Fruit fly (Drosophila melanogaster) whole organism, embryonic: Measurements from ENCODE around the gene CG32832.

ENCODE experiments used
- Aef1 ChIP-seq: fragments of 200-800 bp; sonication (Bioruptor generic); IDR thresholded peaks from 3 replicates; pipeline ENCODE4 v1.3.6; 2022; ENCODE audit warnings: missing biosample characterization, missing genetic modification characterization
- B-H2 ChIP-seq: fragments of 200-800 bp; sonication (Bioruptor generic); optimal IDR thresholded peaks from 2 replicates; lab custom pipeline; 2018; ENCODE audit warnings: missing biosample characterization, mild to moderate bottlenecking, missing genetic modification characterization
- CG10543 ChIP-seq: fragments of 200-800 bp; sonication (Bioruptor generic); optimal IDR thresholded peaks from 3 replicates; lab custom pipeline; 2017; ENCODE audit warnings: missing biosample characterization, mild to moderate bottlenecking, missing genetic modification characterization, moderate library complexity
- CG11398 ChIP-seq: fragments of 200-800 bp; sonication (Bioruptor generic); optimal IDR thresholded peaks from 2 replicates; lab custom pipeline; 2016; ENCODE audit warnings: missing biosample characterization, missing genetic modification characterization
- CG14860 ChIP-seq: fragments of 200-800 bp; sonication (Bioruptor generic); IDR thresholded peaks from 3 replicates; pipeline ENCODE4 v1.3.6; 2022; ENCODE audit warnings: missing biosample characterization, missing genetic modification characterization; ENCODE audit not compliant: partially characterized antibody
- CG18599 ChIP-seq: fragments of 200-800 bp; sonication (Bioruptor generic); optimal IDR thresholded peaks from 3 replicates; lab custom pipeline; 2017; ENCODE audit warnings: missing biosample characterization, missing genetic modification characterization, mild to moderate bottlenecking, moderate library complexity, missing genetic modification reagents
- CG2202 ChIP-seq: fragments of 200-800 bp; sonication (Bioruptor generic); optimal IDR thresholded peaks from 2 replicates; lab custom pipeline; 2018; ENCODE audit warnings: missing biosample characterization, mild to moderate bottlenecking, missing genetic modification characterization
- CG31441 ChIP-seq: fragments of 200-800 bp; sonication (Bioruptor generic); IDR thresholded peaks from 2 replicates; pipeline ENCODE4 v1.3.6; 2022; ENCODE audit warnings: missing biosample characterization, missing genetic modification characterization
- CG42726 ChIP-seq: fragments of 200-800 bp; sonication (Bioruptor generic); IDR thresholded peaks from 2 replicates; pipeline ENCODE4 v1.3.6; 2022; ENCODE audit warnings: missing biosample characterization, missing genetic modification characterization; ENCODE audit not compliant: partially characterized antibody
- CG4328 ChIP-seq: fragments of 200-800 bp; sonication (Bioruptor generic); optimal IDR thresholded peaks from 3 replicates; lab custom pipeline; 2017; ENCODE audit warnings: missing biosample characterization, missing genetic modification reagents, missing genetic modification characterization
- CG4730 ChIP-seq: fragments of 200-800 bp; sonication (Bioruptor generic); IDR thresholded peaks from 2 replicates; pipeline ENCODE4 v1.3.6; 2022; ENCODE audit warnings: missing biosample characterization, missing genetic modification characterization
- CG5180 ChIP-seq: fragments of 200-800 bp; sonication (Bioruptor generic); optimal IDR thresholded peaks from 3 replicates; lab custom pipeline; 2017; ENCODE audit warnings: missing biosample characterization, missing genetic modification characterization, mild to moderate bottlenecking, moderate library complexity, missing genetic modification reagents
- CG8388 ChIP-seq: fragments of 200-800 bp; sonication (Bioruptor generic); optimal IDR thresholded peaks from 2 replicates; lab custom pipeline; 2019; ENCODE audit warnings: missing biosample characterization, mild to moderate bottlenecking, missing genetic modification characterization, moderate library complexity
- CG8765 ChIP-seq: fragments of 200-800 bp; sonication (Bioruptor generic); IDR thresholded peaks from 2 replicates; pipeline ENCODE4 v1.3.6; 2022; ENCODE audit warnings: missing biosample characterization, missing genetic modification characterization
- Camta ChIP-seq: fragments of 200-800 bp; sonication (Bioruptor generic); optimal IDR thresholded peaks from 2 replicates; lab custom pipeline; 2016; ENCODE audit warnings: missing biosample characterization, missing genetic modification characterization
- CrebB ChIP-seq: fragments of 200-800 bp; sonication (Bioruptor generic); optimal IDR thresholded peaks from 3 replicates; lab custom pipeline; 2018; ENCODE audit warnings: missing biosample characterization, mild to moderate bottlenecking, missing genetic modification characterization
- D19B ChIP-seq: fragments of 200-800 bp; sonication (Bioruptor generic); optimal IDR thresholded peaks from 2 replicates; lab custom pipeline; 2017; ENCODE audit warnings: missing biosample characterization, mild to moderate bottlenecking, missing genetic modification characterization
- Ets65A ChIP-seq: fragments of 200-800 bp; sonication (Bioruptor generic); peaks from one replicate; lab custom pipeline; 2016; ENCODE audit warnings: missing biosample characterization, missing genetic modification characterization
- HmgZ ChIP-seq: fragments of 200-800 bp; sonication (Bioruptor generic); optimal IDR thresholded peaks from 2 replicates; lab custom pipeline; 2018; ENCODE audit warnings: missing biosample characterization, mild to moderate bottlenecking, missing genetic modification characterization
- MBD-R2 ChIP-seq: fragments of 200-800 bp; sonication (Bioruptor generic); IDR thresholded peaks from 2 replicates; pipeline ENCODE4 v1.3.6; 2022; ENCODE audit warnings: missing biosample characterization, missing genetic modification characterization
- Mad ChIP-seq: fragments of 200-800 bp; sonication (Bioruptor generic); optimal IDR thresholded peaks from 2 replicates; lab custom pipeline; 2016; ENCODE audit warnings: missing biosample characterization, missing genetic modification characterization
- NC2α ChIP-seq: fragments of 200-800 bp; sonication (Bioruptor generic); optimal IDR thresholded peaks from 2 replicates; lab custom pipeline; 2016; ENCODE audit warnings: missing biosample characterization, missing genetic modification characterization
- NK7.1 ChIP-seq: fragments of 200-800 bp; sonication (Bioruptor generic); optimal IDR thresholded peaks from 3 replicates; lab custom pipeline; 2016; ENCODE audit warnings: missing biosample characterization, missing genetic modification characterization
- Ptx1 ChIP-seq: fragments of 200-800 bp; sonication (Bioruptor generic); IDR thresholded peaks from 2 replicates; pipeline ENCODE4 v1.3.6; 2022; ENCODE audit warnings: missing biosample characterization, missing genetic modification characterization
- ab ChIP-seq: fragments of 200-800 bp; sonication (Bioruptor generic); optimal IDR thresholded peaks from 2 replicates; lab custom pipeline; 2016; ENCODE audit warnings: missing biosample characterization, missing genetic modification characterization
- ash1 ChIP-seq: fragments of 200-800 bp; sonication (Bioruptor generic); optimal IDR thresholded peaks from 2 replicates; lab custom pipeline; 2018; ENCODE audit warnings: missing biosample characterization, mild to moderate bottlenecking, missing genetic modification characterization
- br ChIP-seq: fragments of >200 bp; optimal IDR thresholded peaks from 2 replicates; lab custom pipeline; 2017
- cg ChIP-seq: fragments of 200-800 bp; sonication (Bioruptor generic); optimal IDR thresholded peaks from 3 replicates; lab custom pipeline; 2019; ENCODE audit warnings: missing biosample characterization, mild to moderate bottlenecking, missing genetic modification characterization, moderate library complexity
- crc ChIP-seq: fragments of 200-800 bp; sonication (Bioruptor generic); optimal IDR thresholded peaks from 2 replicates; lab custom pipeline; 2016; ENCODE audit warnings: missing biosample characterization, missing genetic modification characterization
- crp ChIP-seq, 2 experiments: fragments of 200-800 bp; sonication (Bioruptor generic); optimal IDR thresholded peaks; 2 replicates in 1 of 2; 3 replicates in 1 of 2; lab custom pipeline; 2017; ENCODE audit warnings: missing biosample characterization in 2 of 2, missing genetic modification characterization in 2 of 2, mild to moderate bottlenecking in 1 of 2, moderate library complexity in 1 of 2
- cwo ChIP-seq: fragments of 200-800 bp; sonication (Bioruptor generic); optimal IDR thresholded peaks from 3 replicates; lab custom pipeline; 2017; ENCODE audit warnings: missing biosample characterization, missing genetic modification characterization, mild to moderate bottlenecking, moderate library complexity, missing genetic modification reagents
- disco-r ChIP-seq: fragments of 200-800 bp; sonication (Bioruptor generic); optimal IDR thresholded peaks from 2 replicates; lab custom pipeline; 2016; ENCODE audit warnings: missing biosample characterization, missing genetic modification characterization
- fd3F ChIP-seq: fragments of 200-800 bp; sonication (Bioruptor generic); optimal IDR thresholded peaks from 2 replicates; lab custom pipeline; 2018; ENCODE audit warnings: missing biosample characterization, mild to moderate bottlenecking, missing genetic modification characterization, moderate library complexity
- gfzf ChIP-seq: fragments of 200-800 bp; sonication (Bioruptor generic); optimal IDR thresholded peaks from 2 replicates; lab custom pipeline; 2016; ENCODE audit warnings: missing biosample characterization, mild to moderate bottlenecking, missing genetic modification characterization, moderate library complexity
- h ChIP-seq: fragments of >200 bp; optimal IDR thresholded peaks from 2 replicates; lab custom pipeline; 2017
- hbn ChIP-seq: fragments of 200-800 bp; sonication (Bioruptor generic); IDR thresholded peaks from 2 replicates; pipeline ENCODE4 v1.3.6; 2022; ENCODE audit warnings: missing biosample characterization, missing genetic modification characterization; ENCODE audit not compliant: partially characterized antibody
- her ChIP-seq: fragments of 200-800 bp; sonication (Bioruptor generic); optimal IDR thresholded peaks from 2 replicates; lab custom pipeline; 2016; ENCODE audit warnings: missing biosample characterization, missing genetic modification characterization
- lov ChIP-seq, 2 experiments: fragments of 200-800 bp in 1 of 2; fragments of >200 bp in 1 of 2; sonication (Bioruptor generic) in 1 of 2; IDR thresholded peaks in 1 of 2; optimal IDR thresholded peaks in 1 of 2; 2 replicates in 1 of 2; 3 replicates in 1 of 2; pipeline versions ENCODE4 v1.3.6 to Lab custom; 2017 to 2022; ENCODE audit warnings: missing biosample characterization in 1 of 2, missing genetic modification characterization in 1 of 2
- mirr ChIP-seq: fragments of 200-800 bp; sonication (Bioruptor generic); optimal IDR thresholded peaks from 3 replicates; lab custom pipeline; 2018; ENCODE audit warnings: missing biosample characterization, mild to moderate bottlenecking, missing genetic modification characterization
- nmo ChIP-seq: fragments of 200-800 bp; sonication (Bioruptor generic); optimal IDR thresholded peaks from 2 replicates; lab custom pipeline; 2018; ENCODE audit warnings: missing biosample characterization, mild to moderate bottlenecking, missing genetic modification characterization, moderate library complexity
- pb ChIP-seq: fragments of 200-800 bp; sonication (Bioruptor generic); optimal IDR thresholded peaks from 3 replicates; lab custom pipeline; 2016; ENCODE audit warnings: missing biosample characterization, missing genetic modification characterization
- sc ChIP-seq, 3 experiments: fragments of >200 bp in 2 of 3; fragments of 200-800 bp in 1 of 3; sonication (Bioruptor generic) in 1 of 3; optimal IDR thresholded peaks; 2 replicates in 2 of 3; 3 replicates in 1 of 3; lab custom pipeline; 2017; ENCODE audit warnings: mild to moderate bottlenecking in 1 of 3, missing biosample characterization in 1 of 3, missing genetic modification characterization in 1 of 3, missing genetic modification reagents in 1 of 3
- sd ChIP-seq: fragments of 200-800 bp; sonication (Bioruptor generic); optimal IDR thresholded peaks from 3 replicates; lab custom pipeline; 2018; ENCODE audit warnings: missing biosample characterization, mild to moderate bottlenecking, missing genetic modification characterization, moderate library complexity
- sens ChIP-seq: fragments of 200-800 bp; sonication (Bioruptor generic); peaks from one replicate; lab custom pipeline; 2016; ENCODE audit warnings: missing biosample characterization, missing genetic modification characterization
- seq ChIP-seq: fragments of 200-800 bp; sonication (Bioruptor generic); IDR thresholded peaks from 2 replicates; pipeline ENCODE4 v1.3.6; 2022; ENCODE audit warnings: missing biosample characterization, missing genetic modification characterization
- vfl ChIP-seq: fragments of 200-800 bp; sonication (Bioruptor generic); optimal IDR thresholded peaks from 2 replicates; lab custom pipeline; 2016; ENCODE audit warnings: missing biosample characterization, missing genetic modification characterization
- wek ChIP-seq: fragments of 200-800 bp; sonication (Bioruptor generic); optimal IDR thresholded peaks from 3 replicates; lab custom pipeline; 2018; ENCODE audit warnings: missing biosample characterization, mild to moderate bottlenecking, missing genetic modification characterization, moderate library complexity
- z ChIP-seq: fragments of 200-800 bp; sonication (Bioruptor generic); IDR thresholded peaks from 3 replicates; pipeline ENCODE4 v1.3.6; 2022; ENCODE audit warnings: missing biosample characterization, missing genetic modification characterization

The CG32832 gene

dm6 chr2L:16887660-16888573 is 8.8 kb upstream of the CG32832 start, which contains the start of the genes osi and tweek (continued):
- TF ChIP-seq pb (GFP tag; lab: Kevin White, UChicago), result no peak
- TF ChIP-seq MBD-R2, result peak; percentile 75
- no peak for TF ChIP-seq CG11398 (GFP tag; lab: Kevin White, UChicago)
- TF ChIP-seq CG5180 (GFP tag; lab: Kevin White, UChicago), result no peak
- peak; percentile 21 for TF ChIP-seq crc (GFP tag; lab: Kevin White, UChicago)
- peak; percentile 10 for TF ChIP-seq mirr (GFP tag; lab: Kevin White, UChicago)
- TF ChIP-seq cg, result no peak
- TF ChIP-seq ab (GFP tag; lab: Kevin White, UChicago), result peak; percentile 15
- TF ChIP-seq sd (tag; lab: Kevin White, UChicago), result no peak
- no peak for TF ChIP-seq br (lab: Kevin White, UChicago)
- no peak for TF ChIP-seq D19B (GFP tag; lab: Kevin White, UChicago)
- peak; percentile 95 for TF ChIP-seq CG42726 (GFP tag; lab: Robert Waterston, UW)
- TF ChIP-seq lov (optimal IDR thresholded peaks at IDR 0.05; lab: Kevin White, UChicago), result no peak
- TF ChIP-seq lov (GFP tag; IDR thresholded peaks at IDR 0.05; lab: Robert Waterston, UW), result 0 out of 3 replicates have a peak, but pooled peaks have one; percentile 8
- peak; percentile 54 for TF ChIP-seq CG10543 (GFP tag; lab: Kevin White, UChicago)
- peak; percentile 55 for TF ChIP-seq wek (GFP tag; lab: Kevin White, UChicago)
- TF ChIP-seq NC2α (GFP tag; lab: Kevin White, UChicago), result no peak
- TF ChIP-seq CG4328, result no peak
- TF ChIP-seq Ets65A (GFP tag; lab: Kevin White, UChicago), result peak; percentile 93
- TF ChIP-seq NK7.1 (GFP tag; lab: Kevin White, UChicago), result no peak
- no peak for TF ChIP-seq z (GFP tag; lab: Robert Waterston, UW)
- peak; percentile 61 for TF ChIP-seq Ptx1
- no peak for TF ChIP-seq sc (optimal IDR thresholded peaks at IDR 0.05; lab: Kevin White, UChicago)
- peak; percentile 22 for TF ChIP-seq sc (GFP tag; optimal IDR thresholded peaks at IDR 0.05; lab: Kevin White, UChicago)
- TF ChIP-seq gfzf, result peak; percentile 74
- no peak for TF ChIP-seq CG4730 (GFP tag; lab: Robert Waterston, UW)
- no peak for TF ChIP-seq Mad (GFP tag; lab: Kevin White, UChicago)
- no peak for TF ChIP-seq CrebB
- TF ChIP-seq CG31441 (GFP tag; lab: Robert Waterston, UW), result no peak; the same call in 1 of the 2 replicates
- peak; percentile 12 for TF ChIP-seq fd3F (GFP tag; lab: Kevin White, UChicago)
- peak; percentile 67; the same call in 2 of the 3 replicates for TF ChIP-seq CG14860 (GFP tag; lab: Robert Waterston, UW)
- peak; percentile 57 for TF ChIP-seq vfl (GFP tag; lab: Kevin White, UChicago)
- TF ChIP-seq sens (GFP tag; lab: Kevin White, UChicago), result peak; percentile 89
- peak; percentile 70 for TF ChIP-seq hbn (GFP tag; lab: Robert Waterston, UW)
- TF ChIP-seq nmo, result peak; percentile 77
- peak; percentile 64 for TF ChIP-seq cwo (GFP tag; lab: Kevin White, UChicago)
- peak; percentile 25 for TF ChIP-seq her
- TF ChIP-seq CG8765, result no peak
- TF ChIP-seq h (lab: Kevin White, UChicago), result no peak
- peak; percentile 35 for TF ChIP-seq HmgZ
- peak; percentile 62 for TF ChIP-seq Camta (GFP tag; lab: Kevin White, UChicago)
- TF ChIP-seq ash1 (GFP tag; lab: Kevin White, UChicago), result no peak
- peak; percentile 58 to 95 for TF ChIP-seq crp (GFP tag; optimal IDR thresholded peaks at IDR 0.05; lab: Kevin White, UChicago)
- TF ChIP-seq Aef1, result peak; percentile 57; the same call in 2 of the 3 replicates
- no peak for TF ChIP-seq CG8388 (GFP tag; lab: Kevin White, UChicago)
- peak; percentile 25 for TF ChIP-seq disco-r (GFP tag; lab: Kevin White, UChicago)
- TF ChIP-seq CG18599 (GFP tag; lab: Kevin White, UChicago), result peak; percentile 48
- peak; percentile 28 for TF ChIP-seq B-H2 (GFP tag; lab: Kevin White, UChicago)
- no peak for TF ChIP-seq seq
- TF ChIP-seq CG2202 (tag; lab: Kevin White, UChicago), result no peak
